Fruit fly (Drosophila melanogaster) whole organism, embryonic: ENCODE measurements around the gene Kap3.
A peak's percentile ranks its signal among the peaks of the same experiment; 100 is the strongest.

Experiments
- Ada2b ChIP-seq: fragments of 200-800 bp; sonication (Bioruptor generic); IDR thresholded peaks from 2 replicates; pipeline ENCODE4 v1.3.6; 2022; ENCODE audit warnings: missing biosample characterization, missing genetic modification characterization
- Bgb ChIP-seq: fragments of 200-800 bp; sonication (Bioruptor generic); IDR thresholded peaks from 2 replicates; pipeline ENCODE4 v1.3.6; 2022; ENCODE audit warnings: missing biosample characterization, missing genetic modification characterization; ENCODE audit not compliant: partially characterized antibody
- CG12391 ChIP-seq: fragments of 200-800 bp; sonication (Bioruptor generic); optimal IDR thresholded peaks from 3 replicates; lab custom pipeline; 2018; ENCODE audit warnings: missing biosample characterization, mild to moderate bottlenecking, missing genetic modification characterization, moderate library complexity
- CG1529 ChIP-seq: fragments of 200-800 bp; sonication (Bioruptor generic); optimal IDR thresholded peaks from 3 replicates; lab custom pipeline; 2018; ENCODE audit warnings: missing biosample characterization, missing genetic modification characterization
- CG15514 ChIP-seq: fragments of 200-800 bp; sonication (Bioruptor generic); optimal IDR thresholded peaks from 3 replicates; lab custom pipeline; 2017; ENCODE audit warnings: missing biosample characterization, missing genetic modification characterization, mild to moderate bottlenecking, moderate library complexity, missing genetic modification reagents
- CG1603 ChIP-seq: fragments of 200-800 bp; sonication (Bioruptor generic); optimal IDR thresholded peaks from 2 replicates; lab custom pipeline; 2019; ENCODE audit warnings: missing biosample characterization, mild to moderate bottlenecking, missing genetic modification characterization, moderate library complexity
- CG16779 ChIP-seq: fragments of 200-800 bp; sonication (Bioruptor generic); IDR thresholded peaks from 2 replicates; pipeline ENCODE4 v1.3.6; 2022; ENCODE audit warnings: missing biosample characterization, missing genetic modification characterization
- CG16813 ChIP-seq: fragments of 200-800 bp; sonication (Bioruptor generic); IDR thresholded peaks from 3 replicates; pipeline ENCODE4 v1.3.6; 2022; ENCODE audit warnings: missing biosample characterization, missing genetic modification characterization; ENCODE audit not compliant: partially characterized antibody
- CG30020 ChIP-seq: fragments of 200-800 bp; optimal IDR thresholded peaks from 2 replicates; lab custom pipeline; 2019; ENCODE audit warnings: missing biosample characterization, mild to moderate bottlenecking, missing genetic modification characterization, moderate library complexity
- CG34224 ChIP-seq: fragments of 200-800 bp; sonication (Bioruptor generic); IDR thresholded peaks from 3 replicates; pipeline ENCODE4 v1.3.6; 2022; ENCODE audit warnings: missing biosample characterization, missing genetic modification characterization; ENCODE audit not compliant: partially characterized antibody
- CG3995 ChIP-seq: fragments of 200-800 bp; sonication (Bioruptor generic); optimal IDR thresholded peaks from 3 replicates; lab custom pipeline; 2016; ENCODE audit warnings: missing biosample characterization, missing genetic modification characterization
- CG6272 ChIP-seq: fragments of 200-800 bp; sonication (Bioruptor generic); IDR thresholded peaks from 2 replicates; pipeline ENCODE4 v1.3.6; 2022; ENCODE audit warnings: missing biosample characterization, missing genetic modification characterization
- CG7745 ChIP-seq: fragments of 200-800 bp; sonication (Bioruptor generic); optimal IDR thresholded peaks from 2 replicates; lab custom pipeline; 2018; ENCODE audit warnings: missing biosample characterization, mild to moderate bottlenecking, missing genetic modification characterization, moderate library complexity
- CG8944 ChIP-seq: fragments of 200-800 bp; sonication (Bioruptor generic); optimal IDR thresholded peaks from 3 replicates; lab custom pipeline; 2016; ENCODE audit warnings: missing biosample characterization, missing genetic modification characterization
- CG9609 ChIP-seq: fragments of 200-800 bp; sonication (Bioruptor generic); optimal IDR thresholded peaks from 3 replicates; lab custom pipeline; 2016; ENCODE audit warnings: missing biosample characterization, missing genetic modification characterization
- CG9797 ChIP-seq: fragments of 200-800 bp; sonication (Bioruptor generic); optimal IDR thresholded peaks from 3 replicates; lab custom pipeline; 2018; ENCODE audit warnings: missing biosample characterization, mild to moderate bottlenecking, missing genetic modification characterization
- D ChIP-seq, 2 experiments: fragments of 200-800 bp in 1 of 2; fragments of >200 bp in 1 of 2; sonication (Bioruptor generic) in 1 of 2; optimal IDR thresholded peaks; 2 replicates in 1 of 2; 3 replicates in 1 of 2; lab custom pipeline; 2017; ENCODE audit warnings: mild to moderate bottlenecking in 1 of 2, missing biosample characterization in 1 of 2, missing genetic modification characterization in 1 of 2, missing genetic modification reagents in 1 of 2
- Dll ChIP-seq: fragments of 200-800 bp; sonication (Bioruptor generic); IDR thresholded peaks from 4 replicates; pipeline ENCODE4 v1.3.6; 2022; ENCODE audit warnings: missing biosample characterization, missing genetic modification characterization; ENCODE audit not compliant: partially characterized antibody
- Dref ChIP-seq: fragments of 200-800 bp; sonication (Bioruptor generic); IDR thresholded peaks from 2 replicates; pipeline ENCODE4 v1.3.6; 2022; ENCODE audit warnings: missing biosample characterization, missing genetic modification characterization
- E2f1 ChIP-seq: fragments of 200-800 bp; sonication (Bioruptor generic); IDR thresholded peaks from 2 replicates; pipeline ENCODE4 v1.3.6; 2022; ENCODE audit warnings: missing biosample characterization, missing genetic modification characterization
- ERR ChIP-seq: fragments of 200-800 bp; sonication (Bioruptor generic); optimal IDR thresholded peaks from 2 replicates; lab custom pipeline; 2016; ENCODE audit warnings: missing biosample characterization, missing genetic modification characterization
- HHEX ChIP-seq: fragments of 200-800 bp; sonication (Bioruptor generic); optimal IDR thresholded peaks from 3 replicates; lab custom pipeline; 2017; ENCODE audit warnings: missing biosample characterization, mild to moderate bottlenecking, missing genetic modification characterization, missing genetic modification reagents
- HLH54F ChIP-seq: fragments of 200-800 bp; sonication (Bioruptor generic); optimal IDR thresholded peaks from 3 replicates; lab custom pipeline; 2016; ENCODE audit warnings: missing biosample characterization, missing genetic modification characterization
- HmgD ChIP-seq: fragments of 200-800 bp; sonication (Bioruptor generic); optimal IDR thresholded peaks from 3 replicates; lab custom pipeline; 2016; ENCODE audit warnings: missing biosample characterization, missing genetic modification characterization
- Lim3 ChIP-seq: fragments of 200-800 bp; sonication (Bioruptor generic); IDR thresholded peaks from 2 replicates; pipeline ENCODE4 v1.3.6; 2022; ENCODE audit warnings: missing biosample characterization, missing genetic modification characterization
- Nf-YC ChIP-seq: fragments of 200-800 bp; optimal IDR thresholded peaks from 3 replicates; lab custom pipeline; 2019; ENCODE audit warnings: missing biosample characterization, mild to moderate bottlenecking, missing genetic modification characterization, moderate library complexity
- Opbp ChIP-seq: fragments of 200-800 bp; sonication (Bioruptor generic); IDR thresholded peaks from 3 replicates; pipeline ENCODE4 v1.3.6; 2022; ENCODE audit warnings: missing biosample characterization, missing genetic modification characterization; ENCODE audit not compliant: partially characterized antibody
- Rfx ChIP-seq: fragments of 200-800 bp; sonication (Bioruptor generic); IDR thresholded peaks from 2 replicates; pipeline ENCODE4 v1.3.6; 2022; ENCODE audit warnings: missing biosample characterization, missing genetic modification characterization
- Scr ChIP-seq: fragments of 200-800 bp; sonication (Bioruptor generic); IDR thresholded peaks from 2 replicates; pipeline ENCODE4 v1.3.6; 2022; ENCODE audit warnings: missing biosample characterization, missing genetic modification characterization; ENCODE audit not compliant: partially characterized antibody
- YL-1 ChIP-seq: fragments of 200-800 bp; sonication (Bioruptor generic); optimal IDR thresholded peaks from 3 replicates; lab custom pipeline; 2017; ENCODE audit warnings: missing biosample characterization, mild to moderate bottlenecking, missing genetic modification characterization
- abd-A ChIP-seq: fragments of 200-800 bp; sonication (Bioruptor generic); optimal IDR thresholded peaks from 3 replicates; lab custom pipeline; 2019; ENCODE audit warnings: missing biosample characterization, mild to moderate bottlenecking, missing genetic modification characterization, moderate library complexity
- ato ChIP-seq: fragments of 200-800 bp; sonication (Bioruptor generic); IDR thresholded peaks from 2 replicates; pipeline ENCODE4 v1.3.6; 2022; ENCODE audit warnings: missing biosample characterization, missing genetic modification characterization; ENCODE audit not compliant: partially characterized antibody
- cg ChIP-seq: fragments of 200-800 bp; sonication (Bioruptor generic); optimal IDR thresholded peaks from 3 replicates; lab custom pipeline; 2019; ENCODE audit warnings: missing biosample characterization, mild to moderate bottlenecking, missing genetic modification characterization, moderate library complexity
- ci ChIP-seq: fragments of 200-800 bp; sonication (Bioruptor generic); IDR thresholded peaks from 3 replicates; pipeline ENCODE4 v1.3.6; 2022; ENCODE audit warnings: missing biosample characterization, missing genetic modification characterization
- dpn ChIP-seq, 2 experiments: fragments of 200-800 bp; sonication (Bioruptor generic); optimal IDR thresholded peaks; 3 replicates each; lab custom pipeline; 2016; ENCODE audit warnings: missing biosample characterization in 2 of 2, missing genetic modification characterization in 2 of 2
- grn ChIP-seq: fragments of 200-800 bp; sonication (Bioruptor generic); optimal IDR thresholded peaks from 3 replicates; lab custom pipeline; 2017; ENCODE audit warnings: missing biosample characterization, missing genetic modification characterization
- jumu ChIP-seq: fragments of 200-800 bp; sonication (Bioruptor generic); optimal IDR thresholded peaks from 3 replicates; lab custom pipeline; 2016; ENCODE audit warnings: missing biosample characterization, missing genetic modification characterization
- knrl ChIP-seq: fragments of 200-800 bp; sonication (Bioruptor generic); IDR thresholded peaks from 3 replicates; pipeline ENCODE4 v1.3.6; 2022; ENCODE audit warnings: missing biosample characterization, missing genetic modification characterization; ENCODE audit not compliant: partially characterized antibody
- nerfin-2 ChIP-seq: fragments of 200-800 bp; sonication (Bioruptor generic); IDR thresholded peaks from 2 replicates; pipeline ENCODE4 v1.3.6; 2022; ENCODE audit warnings: missing biosample characterization, missing genetic modification characterization; ENCODE audit not compliant: partially characterized antibody
- oc ChIP-seq: fragments of 200-800 bp; sonication (Bioruptor generic); optimal IDR thresholded peaks from 2 replicates; lab custom pipeline; 2018; ENCODE audit warnings: missing biosample characterization, mild to moderate bottlenecking, missing genetic modification characterization, moderate library complexity
- rib ChIP-seq: fragments of 200-800 bp; sonication (Bioruptor generic); IDR thresholded peaks from 2 replicates; pipeline ENCODE4 v1.3.6; 2022; ENCODE audit warnings: missing biosample characterization, missing genetic modification characterization
- sna ChIP-seq: fragments of 200-800 bp; sonication (Bioruptor generic); IDR thresholded peaks from 2 replicates; pipeline ENCODE4 v1.3.6; 2022; ENCODE audit warnings: missing biosample characterization, missing genetic modification characterization; ENCODE audit not compliant: partially characterized antibody
- sug ChIP-seq: fragments of 200-800 bp; optimal IDR thresholded peaks from 2 replicates; lab custom pipeline; 2019; ENCODE audit warnings: missing biosample characterization, mild to moderate bottlenecking, missing genetic modification characterization, moderate library complexity
- tgo ChIP-seq: fragments of 200-800 bp; sonication (Bioruptor generic); IDR thresholded peaks from 3 replicates; pipeline ENCODE4 v1.3.6; 2022; ENCODE audit warnings: missing biosample characterization, missing genetic modification characterization
- trem ChIP-seq: fragments of 200-800 bp; optimal IDR thresholded peaks from 3 replicates; lab custom pipeline; 2019; ENCODE audit warnings: missing biosample characterization, mild to moderate bottlenecking, missing genetic modification characterization, moderate library complexity
- unc-4 ChIP-seq: fragments of 200-800 bp; sonication (Bioruptor generic); IDR thresholded peaks from 2 replicates; pipeline ENCODE4 v1.3.6; 2022; ENCODE audit warnings: missing biosample characterization, missing genetic modification characterization; ENCODE audit not compliant: partially characterized antibody
- vnd ChIP-seq: fragments of 200-800 bp; sonication (Bioruptor generic); IDR thresholded peaks from 3 replicates; pipeline ENCODE4 v1.3.6; 2022; ENCODE audit warnings: missing biosample characterization, missing genetic modification characterization; ENCODE audit not compliant: partially characterized antibody

Gene Kap3

DNA sequence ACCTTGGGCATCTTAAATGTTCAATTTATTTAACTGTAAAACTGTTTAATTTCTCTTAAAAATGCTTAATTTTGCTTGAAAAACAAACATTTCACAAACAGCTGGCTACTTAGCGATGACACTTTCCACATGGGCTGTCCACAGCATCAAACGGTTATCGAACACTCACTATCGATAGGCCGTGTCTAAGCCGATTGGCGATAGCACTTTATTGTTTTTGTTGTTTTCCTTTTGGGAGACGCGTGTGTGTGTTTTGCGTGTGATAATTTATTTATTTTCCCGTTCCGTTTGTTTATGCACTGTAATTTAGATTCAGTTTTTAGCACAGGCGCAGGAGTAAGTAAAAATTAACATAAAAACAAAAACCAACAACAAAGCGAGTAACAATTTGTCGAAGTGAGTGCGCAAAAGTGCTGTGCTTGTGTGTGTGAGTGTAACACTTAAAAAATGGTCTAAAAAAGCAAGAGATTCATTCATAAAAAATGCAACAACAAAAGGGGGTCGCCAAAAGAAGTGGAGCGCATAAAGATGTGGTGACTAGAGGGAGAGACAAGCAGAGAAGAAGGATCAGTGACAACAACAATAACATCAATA is 14.6 kb downstream of the Kap3 start, which contains the start of gene Gapvd1 (continued):
- TF ChIP-seq CG16779 (GFP tag; lab: Robert Waterston, UW) = no peak
- peak; percentile 28 for TF ChIP-seq CG9797 (GFP tag; lab: Kevin White, UChicago)
- TF ChIP-seq Rfx = peak; percentile 46
- peak; percentile 94 for TF ChIP-seq Dref (GFP tag; lab: Robert Waterston, UW)
- TF ChIP-seq YL-1 (GFP tag; lab: Kevin White, UChicago) = peak; percentile 38
- peak; percentile 9 for TF ChIP-seq CG12391 (tag; lab: Kevin White, UChicago)
- no peak for TF ChIP-seq CG8944 (GFP tag; lab: Kevin White, UChicago)
- peak; percentile 81 for TF ChIP-seq cg
- peak; percentile 86 for TF ChIP-seq Scr (GFP tag; lab: Robert Waterston, UW)
- TF ChIP-seq Ada2b (GFP tag; lab: Robert Waterston, UW) = 0 out of 2 replicates have a peak, but pooled peaks have one; percentile 11
- peak; percentile 13 for TF ChIP-seq CG9609
- TF ChIP-seq D (optimal IDR thresholded peaks at IDR 0.05; lab: Kevin White, UChicago) = no peak
- TF ChIP-seq D (GFP tag; optimal IDR thresholded peaks at IDR 0.05; lab: Kevin White, UChicago) = no peak
- peak; percentile 11 for TF ChIP-seq Nf-YC
- TF ChIP-seq CG30020 (tag; lab: Kevin White, UChicago) = peak; percentile 20
- TF ChIP-seq rib (GFP tag; lab: Robert Waterston, UW) = no peak
- TF ChIP-seq ci (GFP tag; lab: Robert Waterston, UW) = peak; percentile 11; the same call in 1 of the 3 replicates
- peak; percentile 83 for TF ChIP-seq unc-4 (GFP tag; lab: Robert Waterston, UW)
- no peak for TF ChIP-seq grn (GFP tag; lab: Kevin White, UChicago)
- TF ChIP-seq HHEX = no peak
- TF ChIP-seq Opbp (GFP tag; lab: Robert Waterston, UW) = peak; percentile 89
- peak; percentile 78 for TF ChIP-seq CG34224
- TF ChIP-seq vnd (GFP tag; lab: Robert Waterston, UW) = peak; percentile 79
- TF ChIP-seq tgo (GFP tag; lab: Robert Waterston, UW) = 0 out of 3 replicates have a peak, but pooled peaks have one; percentile 14
- no peak for TF ChIP-seq ERR (GFP tag; lab: Kevin White, UChicago)
- no peak for TF ChIP-seq CG7745
- peak; percentile 3 for TF ChIP-seq sug
- TF ChIP-seq CG3995 = no peak
- peak; percentile 84 for TF ChIP-seq CG16813
- TF ChIP-seq jumu (GFP tag; lab: Kevin White, UChicago) = peak; percentile 15
- TF ChIP-seq CG15514 = peak; percentile 67
- peak; percentile 80 for TF ChIP-seq nerfin-2 (GFP tag; lab: Robert Waterston, UW)
- peak; percentile 10 to 20 for TF ChIP-seq dpn (GFP tag; optimal IDR thresholded peaks at IDR 0.05; lab: Kevin White, UChicago)
- TF ChIP-seq Lim3 (GFP tag; lab: Robert Waterston, UW) = no peak
- peak; percentile 84 for TF ChIP-seq knrl (GFP tag; lab: Robert Waterston, UW)
- peak; percentile 30 for TF ChIP-seq HLH54F (GFP tag; lab: Kevin White, UChicago)
- peak; percentile 52 for TF ChIP-seq trem (tag; lab: Kevin White, UChicago)
- TF ChIP-seq CG1529 = no peak
- TF ChIP-seq Bgb (GFP tag; lab: Robert Waterston, UW) = peak; percentile 89
- peak; percentile 82 for TF ChIP-seq Dll (GFP tag; lab: Robert Waterston, UW)
- TF ChIP-seq E2f1 (GFP tag; lab: Robert Waterston, UW) = 0 out of 2 replicates have a peak, but pooled peaks have one; percentile 21
- no peak for TF ChIP-seq oc (tag; lab: Kevin White, UChicago)
- peak; percentile 60 for TF ChIP-seq CG1603 (tag; lab: Kevin White, UChicago)
- TF ChIP-seq ato (GFP tag; lab: Robert Waterston, UW) = peak; percentile 82
- peak; percentile 65 for TF ChIP-seq HmgD
- TF ChIP-seq abd-A = peak; percentile 8
- TF ChIP-seq sna (GFP tag; lab: Robert Waterston, UW) = peak; percentile 56; the same call in 1 of the 2 replicates
- peak; percentile 49; the same call in 1 of the 2 replicates for TF ChIP-seq CG6272
